Worm (Caenorhabditis elegans): ENCODE data around the gene mec-18.

The mec-18 gene

ce11 chrX:4295917-4296316 is 21.9 kb upstream of the mec-18 start:
- no peak for TF ChIP-seq aly-2 (tag; optimal IDR thresholded peaks at IDR 0.05)
- no peak for TF ChIP-seq sem-4 (tag; optimal IDR thresholded peaks at IDR 0.05)
- TF ChIP-seq snpc-4 (tag; optimal IDR thresholded peaks at IDR 0.05): no peak
- no peak for TF ChIP-seq sma-9 (GFP tag; optimal IDR thresholded peaks at IDR 0.05)
- no peak for TF ChIP-seq sma-9 (tag; optimal IDR thresholded peaks at IDR 0.05)
- TF ChIP-seq unc-39 (tag; optimal IDR thresholded peaks at IDR 0.05): no peak
- TF ChIP-seq unc-62 (GFP tag; optimal IDR thresholded peaks at IDR 0.05): no peak
- no peak for TF ChIP-seq nhr-10 (tag; optimal IDR thresholded peaks at IDR 0.05)
- no peak for TF ChIP-seq dmd-4 (tag; optimal IDR thresholded peaks at IDR 0.05)
- no peak for TF ChIP-seq ztf-11 (tag; optimal IDR thresholded peaks at IDR 0.05)
- no peak for TF ChIP-seq F13H6.1 (tag; optimal IDR thresholded peaks at IDR 0.05)

DNA sequence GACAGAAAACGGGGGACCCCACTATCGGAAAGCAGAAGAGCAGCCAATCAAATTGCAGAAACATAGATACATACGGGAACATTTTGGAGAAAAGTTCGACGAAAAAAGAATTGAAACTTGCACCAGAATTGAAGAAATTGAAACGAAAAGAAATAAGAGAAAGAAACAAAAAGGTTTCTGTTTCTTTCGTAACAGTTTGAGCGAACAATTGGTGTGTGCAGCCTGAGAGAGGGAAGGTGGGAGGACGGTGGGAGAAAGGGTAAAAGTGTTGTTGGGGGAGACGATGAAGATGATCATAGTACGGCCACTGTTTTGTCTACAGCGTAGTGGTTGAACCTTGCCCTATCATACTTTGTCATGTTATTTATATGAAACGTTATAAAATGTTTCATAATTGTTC is 20.9 kb upstream of the mec-18 start:
- TF ChIP-seq sma-9 (GFP tag; optimal IDR thresholded peaks at IDR 0.05): peak; percentile 16
- no peak for TF ChIP-seq sma-9 (tag; optimal IDR thresholded peaks at IDR 0.05)
- peak; percentile 42 for TF ChIP-seq nhr-129 (tag; optimal IDR thresholded peaks at IDR 0.05)
- no peak for TF ChIP-seq sma-3 (GFP tag; optimal IDR thresholded peaks at IDR 0.05)
- peak; percentile 22 for TF ChIP-seq fos-1 (tag; optimal IDR thresholded peaks at IDR 0.05)

DNA sequence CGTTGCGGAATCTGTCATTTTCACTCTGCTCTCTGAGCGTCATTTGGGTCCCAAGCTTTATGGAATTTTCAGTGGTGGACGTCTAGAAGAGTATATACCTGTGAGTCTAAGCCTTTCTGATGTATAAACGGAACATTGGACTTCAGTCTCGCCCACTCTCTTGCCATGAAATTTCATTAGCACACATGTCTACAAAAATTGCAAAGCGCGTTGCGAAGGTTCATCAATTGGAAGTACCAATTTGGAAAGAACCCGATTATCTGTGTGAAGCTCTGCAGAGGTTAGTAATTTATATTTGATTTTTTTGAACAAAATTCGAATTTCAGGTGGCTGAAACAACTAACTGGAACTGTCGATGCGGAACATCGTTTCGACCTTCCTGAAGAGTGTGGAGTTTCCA is 15.8 kb upstream of the mec-18 start:
- TF ChIP-seq lin-11 (tag; optimal IDR thresholded peaks at IDR 0.05) (no peak), ceh-82 (tag; optimal IDR thresholded peaks at IDR 0.05) (no peak), ztf-1 (GFP tag; conservative IDR thresholded peaks at IDR 0.05) (no peak), Y55F3AM.14 (GFP tag; optimal IDR thresholded peaks at IDR 0.05) (no peak), blmp-1 (tag; optimal IDR thresholded peaks at IDR 0.05; ENCODE audit: insufficient read depth) (no peak), fos-1 (tag; optimal IDR thresholded peaks at IDR 0.05) (no peak), sma-3 (GFP tag; optimal IDR thresholded peaks at IDR 0.05) (no peak), lsy-2 (tag; optimal IDR thresholded peaks at IDR 0.05) (no peak), nhr-12 (tag; optimal IDR thresholded peaks at IDR 0.05) (no peak), elt-3 (tag; optimal IDR thresholded peaks at IDR 0.05) (no peak), gmeb-1 (tag; optimal IDR thresholded peaks at IDR 0.05) (no peak), ztf-4 (tag; optimal IDR thresholded peaks at IDR 0.05) (no peak), aly-2 (tag; optimal IDR thresholded peaks at IDR 0.05) (no peak)

- no peak for TF ChIP-seq crh-2 (tag; optimal IDR thresholded peaks at IDR 0.05)
- TF ChIP-seq peb-1 (tag; optimal IDR thresholded peaks at IDR 0.05): no peak
- TF ChIP-seq lsy-2 (tag; optimal IDR thresholded peaks at IDR 0.05): no peak
- TF ChIP-seq blmp-1 (tag; optimal IDR thresholded peaks at IDR 0.05; ENCODE audit: insufficient read depth): no peak
- peak; percentile 8 for TF ChIP-seq unc-55 (GFP tag; optimal IDR thresholded peaks at IDR 0.05)
- no peak for TF ChIP-seq nhr-11 (tag; optimal IDR thresholded peaks at IDR 0.05)
- peak; percentile 15 for TF ChIP-seq C34F6.9 (tag; optimal IDR thresholded peaks at IDR 0.05)
- no peak for TF ChIP-seq elt-1 (tag; optimal IDR thresholded peaks at IDR 0.05)
Measured at ce11 chrX:4285669-4286174, 11.7 kb upstream of the mec-18 start, which contains the start of gene cka-2. cka-2 (plus strand) TSS chrX:4286124.

DNA sequence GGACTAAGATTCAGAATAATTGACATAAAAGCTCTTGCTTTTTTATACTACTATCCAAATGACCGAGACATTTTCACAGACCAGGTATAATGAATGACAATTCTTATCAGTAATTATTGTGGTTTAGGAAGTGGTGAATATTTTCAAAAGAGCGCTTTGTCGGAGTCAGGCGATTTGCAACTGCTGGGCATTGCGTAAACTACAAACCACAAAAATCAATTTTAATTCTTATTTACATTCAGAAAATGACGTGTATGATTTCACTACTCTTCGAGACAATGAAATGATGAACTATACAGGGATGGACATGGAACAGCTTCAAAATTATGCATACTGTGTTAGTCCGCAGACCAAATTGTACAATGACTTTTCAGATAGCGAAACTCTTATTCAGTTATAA is 10.5 kb upstream of the mec-18 start:
- TF ChIP-seq F13H6.1 (tag; optimal IDR thresholded peaks at IDR 0.05) (no peak), crh-2 (tag; optimal IDR thresholded peaks at IDR 0.05) (peak; percentile 9), mab-5 (tag; optimal IDR thresholded peaks at IDR 0.05) (no peak), fos-1 (tag; optimal IDR thresholded peaks at IDR 0.05) (peak; percentile 68), sma-9 (GFP tag; optimal IDR thresholded peaks at IDR 0.05) (peak; percentile 32), sma-9 (tag; optimal IDR thresholded peaks at IDR 0.05) (no peak), blmp-1 (tag; optimal IDR thresholded peaks at IDR 0.05; ENCODE audit: insufficient read depth) (no peak), snpc-4 (tag; optimal IDR thresholded peaks at IDR 0.05) (no peak)

ce11 chrX:4283989-4284388 is 10.0 kb upstream of the mec-18 start, which contains the start of gene ets-10:
ets-10 (plus strand) TSS chrX:4284189.
- TF ChIP-seq snpc-4 (tag; optimal IDR thresholded peaks at IDR 0.05) (no peak), elt-1 (tag; optimal IDR thresholded peaks at IDR 0.05) (no peak), aly-2 (tag; optimal IDR thresholded peaks at IDR 0.05) (no peak), ztf-11 (tag; optimal IDR thresholded peaks at IDR 0.05) (no peak)

Measured in whole organism, L2 larva.